Worm (Caenorhabditis elegans) whole organism, mixed stage, embryonic: Measurements from ENCODE around the gene pfd-2.

ENCODE experiments used
- bed-3 ChIP-seq: fragments of 200-800 bp; sonication (Bioruptor generic); optimal IDR thresholded peaks from 3 replicates; lab custom pipeline; 2018; ENCODE audit warnings: mild to moderate bottlenecking, missing genetic modification characterization, moderate library complexity, missing compliant biosample characterization
- elt-1 ChIP-seq: sonication (generic microtip); optimal IDR thresholded peaks from 2 replicates; lab custom pipeline; 2017; ENCODE audit warnings: missing genetic modification characterization, mild to moderate bottlenecking, missing compliant biosample characterization, antibody characterized with exemption, moderate library complexity, borderline replicate concordance; ENCODE audit not compliant: insufficient read depth
- nhr-28 ChIP-seq: fragments of 150-350 bp; optimal IDR thresholded peaks from 2 replicates; lab custom pipeline; 2014; ENCODE audit warnings: missing biosample characterization, missing genetic modification characterization
- sptf-1 ChIP-seq: sonication (generic microtip); optimal IDR thresholded peaks from 2 replicates; lab custom pipeline; 2017; ENCODE audit warnings: mild to moderate bottlenecking, missing genetic modification characterization, moderate library complexity, missing compliant biosample characterization
- unc-39 ChIP-seq: fragments of 150-350 bp; optimal IDR thresholded peaks from 2 replicates; lab custom pipeline; 2014; ENCODE audit warnings: missing biosample characterization, missing genetic modification characterization
- unc-62 ChIP-seq: fragments of 150-350 bp; optimal IDR thresholded peaks from 2 replicates; lab custom pipeline; 2014; ENCODE audit warnings: missing biosample characterization, missing genetic modification reagents, missing genetic modification characterization

DNA sequence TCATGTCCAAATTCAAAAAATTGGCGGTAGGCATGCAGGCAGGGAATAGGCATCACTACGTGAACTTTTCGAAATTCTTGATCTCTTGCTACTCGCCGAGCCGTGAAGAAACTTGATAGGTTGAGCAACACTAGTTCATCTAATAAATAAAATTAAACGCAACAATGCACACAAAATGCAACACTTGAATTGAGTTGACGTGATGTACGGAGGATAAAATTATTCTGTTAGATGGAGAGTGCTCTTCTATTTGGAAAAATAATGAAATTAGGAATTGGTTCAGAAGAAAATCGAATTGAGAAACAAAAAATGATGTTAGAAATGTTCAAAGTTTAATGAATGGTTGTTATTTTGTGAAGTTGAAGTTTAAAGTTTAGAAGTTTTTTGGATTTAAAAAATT, 49.6 kb upstream of the pfd-2 start:
- TF ChIP-seq nhr-28 (tag; lab: Kevin White, UChicago), result no peak
- no peak for TF ChIP-seq elt-1
- no peak for TF ChIP-seq bed-3 (GFP tag; lab: Kevin White, UChicago)
- no peak for TF ChIP-seq sptf-1 (tag; lab: Kevin White, UChicago)
- TF ChIP-seq unc-62 (GFP tag; lab: Kevin White, UChicago), result no peak
- TF ChIP-seq unc-39 (tag; lab: Kevin White, UChicago), result no peak
